Fruit fly (Drosophila melanogaster): Measurements from ENCODE around the gene CG7142.

CG7142 gene

DNA sequence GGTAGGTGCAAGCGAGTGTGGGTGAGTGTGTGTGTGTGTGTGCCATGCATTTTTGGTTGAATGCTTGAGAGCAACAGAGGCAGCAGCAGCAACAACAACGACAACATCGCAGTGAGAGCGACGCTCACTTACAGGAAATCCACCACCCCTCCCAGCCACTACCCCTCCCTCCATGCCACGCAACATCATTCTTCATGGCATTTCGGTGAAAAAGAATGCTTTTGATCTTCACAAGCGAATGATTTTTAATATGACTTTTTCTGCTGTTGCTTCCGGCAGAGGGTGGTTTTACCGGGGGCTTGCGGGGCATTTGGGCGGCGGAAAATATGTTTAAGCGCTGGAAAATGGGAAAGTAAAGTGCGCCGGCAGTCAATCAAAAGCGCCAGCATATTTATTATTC lies 17.7 kb downstream of the CG7142 start:
- TF ChIP-seq Blimp-1 (GFP tag; optimal IDR thresholded peaks at IDR 0.05) (no peak), Gug (GFP tag; IDR thresholded peaks at IDR 0.05) (no peak), CG11762 (GFP tag; optimal IDR thresholded peaks at IDR 0.05; ENCODE audit: insufficient read depth) (no peak), CG4318 (GFP tag; optimal IDR thresholded peaks at IDR 0.05) (no peak), dsx (GFP tag; optimal IDR thresholded peaks at IDR 0.05; ENCODE audit: poor library complexity, severe bottlenecking) (no peak), topi (GFP tag; optimal IDR thresholded peaks at IDR 0.05) (no peak), Sox15 (GFP tag; optimal IDR thresholded peaks at IDR 0.05) (no peak), CG31627 (GFP tag; optimal IDR thresholded peaks at IDR 0.05) (no peak), CG32006 (GFP tag; optimal IDR thresholded peaks at IDR 0.05) (no peak)

DNA sequence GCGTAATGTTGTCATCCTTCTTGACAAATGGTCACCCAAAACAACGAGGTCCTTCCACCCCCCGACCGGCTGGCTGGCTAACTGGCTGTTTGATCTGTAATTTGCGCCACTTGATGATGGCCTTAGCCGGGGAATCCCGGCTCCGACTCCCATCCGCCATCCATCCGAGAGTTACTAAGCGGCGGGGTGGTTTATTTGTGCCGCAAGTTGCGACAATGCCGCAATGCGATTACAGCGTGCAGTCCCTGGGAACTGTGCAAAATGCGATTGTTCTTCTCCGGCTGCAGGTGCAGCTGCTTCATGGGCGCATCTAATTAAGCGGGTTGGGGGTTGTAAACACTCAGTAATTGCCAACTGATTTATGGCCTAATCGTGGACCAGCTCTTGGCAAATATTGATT lies 19.3 kb downstream of the CG7142 start:
- TF ChIP-seq dsx (GFP tag; optimal IDR thresholded peaks at IDR 0.05; ENCODE audit: poor library complexity, severe bottlenecking) (no peak), achi (GFP tag; optimal IDR thresholded peaks at IDR 0.05) (no peak), CG7368 (GFP tag; optimal IDR thresholded peaks at IDR 0.05) (no peak), CG8119 (GFP tag; IDR thresholded peaks at IDR 0.05) (no peak), CG1621 (tag; optimal IDR thresholded peaks at IDR 0.05) (no peak), Eip78C (GFP tag) (no peak), Ets96B (tag; optimal IDR thresholded peaks at IDR 0.05) (no peak), Gug (GFP tag; IDR thresholded peaks at IDR 0.05) (no peak), svp (GFP tag) (no peak), Hr39 (GFP tag; optimal IDR thresholded peaks at IDR 0.05) (no peak), CG3032 (tag; optimal IDR thresholded peaks at IDR 0.05) (no peak), CG6276 (GFP tag; optimal IDR thresholded peaks at IDR 0.05) (no peak), CG11902 (GFP tag; optimal IDR thresholded peaks at IDR 0.05) (no peak), Hr4 (GFP tag; optimal IDR thresholded peaks at IDR 0.05) (no peak), fkh (GFP tag; optimal IDR thresholded peaks at IDR 0.05) (no peak), Smox (GFP tag; optimal IDR thresholded peaks at IDR 0.05) (no peak)

DNA sequence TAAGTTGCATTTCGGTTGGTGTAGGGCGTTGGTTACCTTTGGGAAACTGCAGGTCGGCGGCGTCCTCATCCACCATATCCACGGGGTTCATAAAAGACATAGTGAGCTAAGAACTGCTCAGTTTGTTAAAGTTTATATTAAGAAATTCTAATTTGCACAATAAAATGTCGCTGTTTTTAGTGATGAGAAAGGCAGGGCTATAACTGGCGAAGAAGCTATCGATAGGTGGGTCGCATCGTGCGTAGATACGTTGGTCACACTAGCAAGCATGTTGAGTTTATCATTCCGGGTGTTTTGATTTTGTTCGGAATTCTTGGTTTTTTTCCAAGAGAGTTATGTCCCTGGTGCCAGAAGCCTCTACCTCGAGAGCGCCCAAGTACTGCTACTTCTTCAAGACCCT lies 24.0 kb downstream of the CG7142 start, which contains the start of the genes Ada2a, Polr2D, Tgs1 and moi:
Gene Ada2a, minus strand, starts transcription at position 207 of the 400 bp plus-strand sequence.
Gene Polr2D, minus strand, starts transcription at position 207 of the 400 bp plus-strand sequence.
Gene Tgs1, plus strand, starts transcription at position 250 of the 400 bp plus-strand sequence.
Gene moi, plus strand, starts transcription at position 250 of the 400 bp plus-strand sequence.
- TF ChIP-seq CG6792 (GFP tag; optimal IDR thresholded peaks at IDR 0.05) (no peak), CG1621 (tag; optimal IDR thresholded peaks at IDR 0.05) (peak; percentile 82)

dm6 chr3R:18252578-18252977 lies 26.7 kb downstream of the CG7142 start, which contains the start of gene CG12320:
Gene CG12320, minus strand, starts transcription at chr3R:18252734.
- TF ChIP-seq CG1621 (tag; optimal IDR thresholded peaks at IDR 0.05), result peak; percentile 49
- no peak for TF ChIP-seq acj6 (GFP tag; optimal IDR thresholded peaks at IDR 0.05)
- no peak for TF ChIP-seq fd59A (GFP tag; optimal IDR thresholded peaks at IDR 0.05)
- TF ChIP-seq Sox14 (GFP tag; optimal IDR thresholded peaks at IDR 0.05), result peak; percentile 52
- peak; percentile 6 for TF ChIP-seq esn (GFP tag; optimal IDR thresholded peaks at IDR 0.05)

DNA sequence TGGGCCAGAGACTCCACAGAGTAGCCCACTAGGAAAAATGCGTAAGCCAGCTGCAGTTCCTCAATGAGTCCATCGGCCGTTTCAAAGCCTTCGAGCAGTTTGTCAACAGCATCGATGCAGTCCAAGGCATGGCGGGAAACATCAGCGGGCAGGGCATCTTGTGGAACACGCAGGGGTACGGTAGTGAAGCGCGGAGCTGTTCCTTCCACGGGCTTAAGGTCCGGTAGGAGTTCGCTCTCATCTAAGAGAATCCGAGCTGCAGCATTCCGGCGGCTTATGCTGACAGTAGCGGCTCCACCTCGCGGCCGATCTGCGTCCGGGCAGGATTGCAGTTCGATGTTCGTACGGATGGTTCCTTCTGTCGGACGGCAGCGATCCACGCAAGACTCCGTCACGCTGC lies 27.4 kb downstream of the CG7142 start:
- TF ChIP-seq cyc (GFP tag; optimal IDR thresholded peaks at IDR 0.05), result no peak
- no peak for TF ChIP-seq CG4318 (GFP tag; optimal IDR thresholded peaks at IDR 0.05)
- no peak for TF ChIP-seq Hr38 (GFP tag; optimal IDR thresholded peaks at IDR 0.05)
- TF ChIP-seq CG6854 (GFP tag; optimal IDR thresholded peaks at IDR 0.05), result no peak
- no peak for TF ChIP-seq Hr39 (GFP tag; optimal IDR thresholded peaks at IDR 0.05)
- TF ChIP-seq Sox14 (GFP tag; optimal IDR thresholded peaks at IDR 0.05), result no peak

dm6 chr3R:18250815-18251214 lies 28.5 kb downstream of the CG7142 start, which contains the start of gene CG18598:
Gene CG18598, plus strand, starts transcription at chr3R:18251115.
- TF ChIP-seq CG3919 (GFP tag; optimal IDR thresholded peaks at IDR 0.05) (no peak), net (GFP tag; optimal IDR thresholded peaks at IDR 0.05) (no peak), Sox102F (GFP tag; optimal IDR thresholded peaks at IDR 0.05) (no peak), CG15336 (GFP tag; IDR thresholded peaks at IDR 0.05) (no peak), CG1621 (tag; optimal IDR thresholded peaks at IDR 0.05) (no peak), CG6792 (GFP tag; optimal IDR thresholded peaks at IDR 0.05) (no peak), Blimp-1 (GFP tag; optimal IDR thresholded peaks at IDR 0.05) (no peak), CG6276 (GFP tag; optimal IDR thresholded peaks at IDR 0.05) (no peak), CG4318 (GFP tag; optimal IDR thresholded peaks at IDR 0.05) (no peak), Sox15 (GFP tag; optimal IDR thresholded peaks at IDR 0.05) (no peak), Gug (GFP tag; IDR thresholded peaks at IDR 0.05) (no peak)
